Fruit fly (Drosophila melanogaster) whole organism, wandering third instar larva: ENCODE measurements around the gene snsl.

Source experiments
- Dfd ChIP-seq: fragments of >200 bp; optimal IDR thresholded peaks from 2 replicates; lab custom pipeline; 2017; ENCODE audit warnings: missing biosample characterization, missing genetic modification characterization
- Dif ChIP-seq: fragments of 200-275, 200-300 bp; sonication (Bioruptor generic); optimal IDR thresholded peaks from 2 replicates; lab custom pipeline; 2018; ENCODE audit warnings: missing biosample characterization, missing genetic modification characterization; ENCODE audit not compliant: partially characterized antibody
- Hnf4 ChIP-seq: fragments of 200-800 bp; sonication (Bioruptor generic); optimal IDR thresholded peaks from 2 replicates; lab custom pipeline; 2016; ENCODE audit warnings: missing biosample characterization, mild to moderate bottlenecking, missing genetic modification characterization
- Hr78 ChIP-seq: fragments of >200 bp; optimal IDR thresholded peaks from 2 replicates; lab custom pipeline; 2017; ENCODE audit warnings: missing biosample characterization, missing genetic modification characterization
- Sp1 ChIP-seq: fragments of 200-800 bp; sonication (Bioruptor generic); optimal IDR thresholded peaks from 3 replicates; lab custom pipeline; 2019; ENCODE audit warnings: missing biosample characterization, mild to moderate bottlenecking, missing genetic modification characterization, moderate library complexity
- pan ChIP-seq: fragments of >200 bp; optimal IDR thresholded peaks from 2 replicates; lab custom pipeline; 2017
- sage ChIP-seq: fragments of 200-800 bp; sonication (Bioruptor generic); optimal IDR thresholded peaks from 2 replicates; lab custom pipeline; 2016; ENCODE audit warnings: missing biosample characterization, mild to moderate bottlenecking, missing genetic modification characterization
- usp ChIP-seq: fragments of >200 bp; optimal IDR thresholded peaks from 2 replicates; lab custom pipeline; 2017; ENCODE audit warnings: missing biosample characterization, missing genetic modification characterization
- woc ChIP-seq: sonication (Bioruptor generic); optimal IDR thresholded peaks from 2 replicates; lab custom pipeline; 2016; ENCODE audit warnings: missing biosample characterization, mild to moderate bottlenecking, missing genetic modification characterization

DNA sequence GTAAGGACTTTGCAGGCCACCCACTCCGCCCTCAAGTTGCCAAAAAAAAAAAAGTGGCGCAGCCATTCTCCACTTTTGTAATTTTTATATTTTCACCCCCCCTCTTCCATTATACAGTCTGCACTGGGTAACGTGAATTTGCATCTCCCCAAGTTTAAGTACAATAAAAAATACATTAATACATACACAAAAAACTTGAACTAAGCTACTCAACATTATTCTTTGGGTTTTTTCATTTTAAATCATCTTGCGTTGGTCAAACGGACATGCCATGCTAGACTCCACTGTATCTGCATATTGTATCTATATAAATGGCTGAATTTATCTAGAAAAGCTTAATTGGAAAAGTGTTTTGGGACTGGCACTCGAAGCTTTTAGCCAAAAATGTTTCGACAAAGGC is 45.1 kb downstream of the snsl start:
- TF ChIP-seq Hnf4 (GFP tag; lab: Kevin White, UChicago) (no peak), sage (no peak), Sp1 (GFP tag; lab: Kevin White, UChicago) (no peak), pan (lab: Kevin White, UChicago) (no peak), Dfd (no peak), Hr78 (GFP tag; lab: Kevin White, UChicago) (no peak), usp (no peak), woc (GFP tag; lab: Kevin White, UChicago) (no peak), Dif (no peak)
